Fruit fly (Drosophila melanogaster) whole organism, prepupa: Measurements from ENCODE around the gene Trmt61.

Experiments
- CG11762 ChIP-seq: fragments of 200-800 bp; sonication (Bioruptor generic); optimal IDR thresholded peaks from 3 replicates; lab custom pipeline; 2016; ENCODE audit warnings: missing biosample characterization, missing genetic modification characterization; ENCODE audit not compliant: insufficient read depth
- CG16779 ChIP-seq: fragments of 200-800 bp; sonication (Bioruptor generic); optimal IDR thresholded peaks from 3 replicates; lab custom pipeline; 2017; ENCODE audit warnings: missing biosample characterization, mild to moderate bottlenecking, missing genetic modification characterization
- CG6792 ChIP-seq: fragments of 200-800 bp; sonication (Bioruptor generic); optimal IDR thresholded peaks from 3 replicates; lab custom pipeline; 2016; ENCODE audit warnings: missing biosample characterization, missing genetic modification characterization
- CG8119 ChIP-seq: fragments of 200-800 bp; sonication (Bioruptor generic); IDR thresholded peaks from 3 replicates; pipeline ENCODE4 v1.3.6; 2022; ENCODE audit warnings: missing biosample characterization, missing genetic modification characterization
- Eip93F ChIP-seq: fragments of 200-800 bp; sonication (Bioruptor generic); optimal IDR thresholded peaks from 2 replicates; lab custom pipeline; 2016; ENCODE audit warnings: missing biosample characterization, mild to moderate bottlenecking, missing genetic modification characterization
- Lpt ChIP-seq: fragments of 200-800 bp; sonication (Bioruptor generic); optimal IDR thresholded peaks from 3 replicates; lab custom pipeline; 2016; ENCODE audit warnings: missing biosample characterization, missing genetic modification characterization
- Sox102F ChIP-seq: fragments of 200-800 bp; sonication (Bioruptor generic); optimal IDR thresholded peaks from 2 replicates; lab custom pipeline; 2016; ENCODE audit warnings: missing biosample characterization, mild to moderate bottlenecking, missing genetic modification characterization
- cyc ChIP-seq: fragments of 200-800 bp; sonication (Bioruptor generic); optimal IDR thresholded peaks from 3 replicates; lab custom pipeline; 2016; ENCODE audit warnings: missing biosample characterization, missing genetic modification characterization
- esn ChIP-seq: fragments of 200-800 bp; sonication (Bioruptor generic); optimal IDR thresholded peaks from 2 replicates; lab custom pipeline; 2016; ENCODE audit warnings: missing biosample characterization, mild to moderate bottlenecking, missing genetic modification characterization, moderate library complexity
- net ChIP-seq: fragments of 200-800 bp; sonication (Bioruptor generic); optimal IDR thresholded peaks from 3 replicates; lab custom pipeline; 2016; ENCODE audit warnings: missing biosample characterization, missing genetic modification characterization
- ss ChIP-seq, 2 experiments: fragments of 200-800 bp; sonication (Bioruptor generic); optimal IDR thresholded peaks; 2 replicates in 1 of 2; 3 replicates in 1 of 2; lab custom pipeline; 2017 to 2018; ENCODE audit warnings: mild to moderate bottlenecking in 2 of 2, missing biosample characterization in 2 of 2, missing genetic modification characterization in 2 of 2, moderate library complexity in 1 of 2
- vri ChIP-seq: fragments of 200-800 bp; sonication (Bioruptor generic); optimal IDR thresholded peaks from 3 replicates; lab custom pipeline; 2016; ENCODE audit warnings: missing biosample characterization, mild to moderate bottlenecking, missing genetic modification characterization

DNA sequence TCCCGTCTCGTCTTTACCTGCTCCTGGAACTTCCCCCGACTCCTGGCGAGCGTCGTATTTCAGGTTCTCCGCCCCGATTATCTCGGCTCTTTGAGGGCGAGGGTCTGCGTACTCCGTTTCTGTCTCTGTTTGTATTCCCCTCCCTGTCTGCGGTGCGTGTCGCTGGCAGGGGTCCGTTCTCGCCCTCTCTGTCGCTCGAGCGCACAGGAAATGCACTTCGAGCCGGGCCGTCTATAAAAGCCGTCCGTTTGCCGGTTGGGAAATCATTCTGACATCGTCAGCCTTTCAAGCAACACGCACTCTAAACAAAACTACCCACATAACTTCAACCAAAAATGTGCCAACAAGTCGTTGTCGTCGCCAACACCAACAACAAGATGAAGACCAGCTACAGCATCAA lies 48.7 kb upstream of the Trmt61 start:
- peak; percentile 36 to 86 for TF ChIP-seq ss (GFP tag; optimal IDR thresholded peaks at IDR 0.05; lab: Kevin White, UChicago)
- peak; percentile 33 for TF ChIP-seq Sox102F (GFP tag; lab: Kevin White, UChicago)
- TF ChIP-seq CG8119 = no peak
- no peak for TF ChIP-seq CG11762 (GFP tag; lab: Kevin White, UChicago)
- no peak for TF ChIP-seq CG6792 (GFP tag; lab: Kevin White, UChicago)
- no peak for TF ChIP-seq Eip93F (GFP tag; lab: Kevin White, UChicago)
- no peak for TF ChIP-seq Lpt (GFP tag; lab: Kevin White, UChicago)
- peak; percentile 19 for TF ChIP-seq vri
- peak; percentile 13 for TF ChIP-seq net (GFP tag; lab: Kevin White, UChicago)
- TF ChIP-seq CG16779 (tag; lab: Kevin White, UChicago) = no peak
- no peak for TF ChIP-seq cyc (GFP tag; lab: Kevin White, UChicago)
- TF ChIP-seq esn (GFP tag; lab: Kevin White, UChicago) = no peak
